Worm (Caenorhabditis elegans) whole organism, late embryonic: Measurements from ENCODE around the gene cyn-11.

ENCODE experiments used
- C38D4.7 ChIP-seq: fragments of 200-800 bp; sonication (Bioruptor generic); optimal IDR thresholded peaks from 2 replicates; lab custom pipeline; 2018; ENCODE audit warnings: mild to moderate bottlenecking, missing genetic modification characterization, moderate library complexity, missing compliant biosample characterization
- F13H6.1 ChIP-seq: sonication (generic microtip); optimal IDR thresholded peaks from 2 replicates; lab custom pipeline; 2016; ENCODE audit warnings: missing genetic modification characterization, missing compliant biosample characterization
- K02D7.2 ChIP-seq: sonication (generic microtip); optimal IDR thresholded peaks from 2 replicates; lab custom pipeline; 2017; ENCODE audit warnings: mild to moderate bottlenecking, missing genetic modification characterization, missing compliant biosample characterization
- T23F11.4 ChIP-seq: fragments of 200-800 bp; sonication (Bioruptor generic); optimal IDR thresholded peaks from 2 replicates; lab custom pipeline; 2018; ENCODE audit warnings: mild to moderate bottlenecking, missing genetic modification characterization, missing compliant biosample characterization
- Y22D7AL.16 ChIP-seq: sonication (generic microtip); optimal IDR thresholded peaks from 2 replicates; lab custom pipeline; 2016; ENCODE audit warnings: missing genetic modification characterization, missing compliant biosample characterization
- ahr-1 ChIP-seq: sonication (generic microtip); optimal IDR thresholded peaks from 2 replicates; lab custom pipeline; 2016; ENCODE audit warnings: missing genetic modification characterization, missing compliant biosample characterization
- ama-1 ChIP-seq: fragments of 150-350 bp; optimal IDR thresholded peaks from 2 replicates; lab custom pipeline; 2014
- ceh-18 ChIP-seq: sonication (generic microtip); optimal IDR thresholded peaks from 2 replicates; lab custom pipeline; 2016; ENCODE audit warnings: missing genetic modification characterization, missing compliant biosample characterization
- ceh-19 ChIP-seq: fragments of 200-800 bp; sonication (Bioruptor generic); optimal IDR thresholded peaks from 2 replicates; lab custom pipeline; 2018; ENCODE audit warnings: mild to moderate bottlenecking, missing genetic modification characterization, missing compliant biosample characterization
- ceh-2 ChIP-seq: sonication (generic microtip); optimal IDR thresholded peaks from 2 replicates; lab custom pipeline; 2016; ENCODE audit warnings: missing genotype, missing genetic modification characterization, missing compliant biosample characterization
- ceh-22 ChIP-seq: sonication (generic microtip); optimal IDR thresholded peaks from 2 replicates; lab custom pipeline; 2017; ENCODE audit warnings: missing biosample characterization, missing genetic modification characterization
- ceh-24 ChIP-seq: sonication (generic microtip); optimal IDR thresholded peaks from 2 replicates; lab custom pipeline; 2016; ENCODE audit warnings: mild to moderate bottlenecking, missing genetic modification characterization, missing compliant biosample characterization
- ceh-30 ChIP-seq: fragments of 150-350 bp; optimal IDR thresholded peaks from 2 replicates; lab custom pipeline; 2014; ENCODE audit warnings: missing biosample characterization, missing genetic modification characterization
- ceh-31 ChIP-seq: sonication (generic microtip); optimal IDR thresholded peaks from 2 replicates; lab custom pipeline; 2016; ENCODE audit warnings: missing genetic modification characterization, missing compliant biosample characterization
- ceh-45 ChIP-seq: fragments of 200-800 bp; sonication (Bioruptor generic); IDR thresholded peaks from 2 replicates; pipeline ENCODE4 v1.3.6; 2022; ENCODE audit warnings: missing genetic modification reagents, missing genetic modification characterization, missing compliant biosample characterization
- ceh-48 ChIP-seq: sonication (generic microtip); optimal IDR thresholded peaks from 2 replicates; lab custom pipeline; 2016; ENCODE audit warnings: missing genetic modification characterization, inconsistent platforms, missing compliant biosample characterization
- ceh-6 ChIP-seq: fragments of 200-800 bp; sonication (Bioruptor generic); optimal IDR thresholded peaks from 2 replicates; lab custom pipeline; 2018; ENCODE audit warnings: mild to moderate bottlenecking, missing genetic modification characterization, missing compliant biosample characterization
- che-1 ChIP-seq: sonication (generic microtip); optimal IDR thresholded peaks from 2 replicates; lab custom pipeline; 2016; ENCODE audit warnings: mild to moderate bottlenecking, missing genetic modification characterization, missing compliant biosample characterization
- dmd-4 ChIP-seq: sonication (generic microtip); optimal IDR thresholded peaks from 2 replicates; lab custom pipeline; 2016; ENCODE audit warnings: borderline replicate concordance, missing genetic modification characterization, missing compliant biosample characterization
- dve-1 ChIP-seq: sonication (generic microtip); optimal IDR thresholded peaks from 2 replicates; lab custom pipeline; 2017; ENCODE audit warnings: antibody characterized with exemption, mild to moderate bottlenecking, missing genetic modification characterization, missing compliant biosample characterization
- elt-4 ChIP-seq: sonication (generic microtip); optimal IDR thresholded peaks from 2 replicates; lab custom pipeline; 2016; ENCODE audit warnings: missing genetic modification characterization, missing compliant biosample characterization
- fax-1 ChIP-seq: sonication (generic microtip); optimal IDR thresholded peaks from 2 replicates; lab custom pipeline; 2016; ENCODE audit warnings: missing genotype, missing genetic modification characterization, missing compliant biosample characterization
- fkh-6 ChIP-seq: sonication (generic microtip); optimal IDR thresholded peaks from 2 replicates; lab custom pipeline; 2016; ENCODE audit warnings: missing genetic modification characterization, missing compliant biosample characterization
- hlh-13 ChIP-seq: fragments of 200-800 bp; sonication (Bioruptor generic); optimal IDR thresholded peaks from 2 replicates; lab custom pipeline; 2018; ENCODE audit warnings: mild to moderate bottlenecking, missing genetic modification characterization, missing compliant biosample characterization
- hlh-15 ChIP-seq: sonication (generic microtip); optimal IDR thresholded peaks from 2 replicates; lab custom pipeline; 2016; ENCODE audit warnings: missing genetic modification characterization, missing compliant biosample characterization
- hlh-30 ChIP-seq: sonication (generic microtip); optimal IDR thresholded peaks from 2 replicates; lab custom pipeline; 2017; ENCODE audit warnings: antibody characterized with exemption, missing genetic modification characterization, missing compliant biosample characterization; ENCODE audit not compliant: insufficient read depth
- hlh-6 ChIP-seq: sonication (generic microtip); optimal IDR thresholded peaks from 2 replicates; lab custom pipeline; 2016; ENCODE audit warnings: missing genotype, missing genetic modification characterization, missing compliant biosample characterization
- hlh-8 ChIP-seq: sonication (generic microtip); optimal IDR thresholded peaks from 2 replicates; lab custom pipeline; 2016; ENCODE audit warnings: missing genotype, missing genetic modification characterization, missing compliant biosample characterization
- lin-11 ChIP-seq: fragments of 200-800 bp; sonication (Bioruptor generic); optimal IDR thresholded peaks from 2 replicates; lab custom pipeline; 2018; ENCODE audit warnings: mild to moderate bottlenecking, missing genetic modification characterization, missing compliant biosample characterization
- madf-2 ChIP-seq: sonication (generic microtip); optimal IDR thresholded peaks from 2 replicates; lab custom pipeline; 2017; ENCODE audit warnings: missing genetic modification characterization, missing compliant biosample characterization
- nhr-232 ChIP-seq: sonication (generic microtip); optimal IDR thresholded peaks from 2 replicates; lab custom pipeline; 2016; ENCODE audit warnings: missing genetic modification characterization, missing compliant biosample characterization
- npax-4 ChIP-seq: sonication (generic microtip); optimal IDR thresholded peaks from 2 replicates; lab custom pipeline; 2016; ENCODE audit warnings: missing genetic modification characterization, missing compliant biosample characterization
- pat-9 ChIP-seq: fragments of 200-800 bp; sonication (Bioruptor generic); optimal IDR thresholded peaks from 2 replicates; lab custom pipeline; 2018; ENCODE audit warnings: mild to moderate bottlenecking, missing genetic modification characterization, moderate library complexity, missing compliant biosample characterization
- pax-1 ChIP-seq: fragments of 150-350 bp; optimal IDR thresholded peaks from 2 replicates; lab custom pipeline; 2014; ENCODE audit warnings: missing biosample characterization, missing genetic modification characterization
- pha-2 ChIP-seq: sonication (generic microtip); optimal IDR thresholded peaks from 2 replicates; lab custom pipeline; 2017; ENCODE audit warnings: mild to moderate bottlenecking, missing genetic modification characterization, missing compliant biosample characterization
- pha-4 ChIP-seq: fragments of 150-350 bp; optimal IDR thresholded peaks from 2 replicates; lab custom pipeline; 2018; ENCODE audit warnings: missing biosample characterization, missing genetic modification reagents, missing genetic modification characterization
- ref-2 ChIP-seq: sonication (generic microtip); optimal IDR thresholded peaks from 2 replicates; lab custom pipeline; 2016; ENCODE audit warnings: missing genetic modification characterization, missing compliant biosample characterization
- rnt-1 ChIP-seq: sonication (generic microtip); optimal IDR thresholded peaks from 2 replicates; lab custom pipeline; 2016; ENCODE audit warnings: missing genetic modification characterization, missing compliant biosample characterization
- sox-2 ChIP-seq: fragments of 200-800 bp; sonication (Bioruptor generic); IDR thresholded peaks from 2 replicates; pipeline ENCODE4 v1.3.6; 2022; ENCODE audit warnings: missing genetic modification reagents, missing genetic modification characterization, missing compliant biosample characterization
- tbx-2 ChIP-seq: sonication (generic microtip); optimal IDR thresholded peaks from 2 replicates; lab custom pipeline; 2016; ENCODE audit warnings: missing genetic modification characterization, missing compliant biosample characterization
- tbx-7 ChIP-seq: sonication (generic microtip); optimal IDR thresholded peaks from 2 replicates; lab custom pipeline; 2016; ENCODE audit warnings: missing genotype, missing genetic modification characterization, missing compliant biosample characterization
- ttx-3 ChIP-seq: sonication (generic microtip); optimal IDR thresholded peaks from 2 replicates; lab custom pipeline; 2016; ENCODE audit warnings: missing genetic modification reagents, missing genetic modification characterization, missing compliant biosample characterization
- ztf-16 ChIP-seq: sonication (generic microtip); optimal IDR thresholded peaks from 2 replicates; lab custom pipeline; 2017; ENCODE audit warnings: missing genetic modification characterization, missing compliant biosample characterization

cyn-11 gene

ce11 chrII:8764332-8764731 is 48.3 kb upstream of the cyn-11 start:
- TF ChIP-seq dve-1 (tag; lab: Kevin White, UChicago) (no peak), C38D4.7 (no peak), lin-11 (tag; lab: Kevin White, UChicago) (no peak), ceh-2 (no peak), tbx-7 (tag; lab: Kevin White, UChicago) (no peak), ceh-24 (no peak), ahr-1 (no peak), tbx-2 (no peak), hlh-8 (no peak), rnt-1 (tag; lab: Kevin White, UChicago) (no peak), pha-2 (tag; lab: Kevin White, UChicago) (no peak), hlh-30 (tag; lab: Kevin White, UChicago) (no peak), hlh-13 (no peak), ceh-18 (no peak), elt-4 (tag; lab: Kevin White, UChicago) (no peak), fkh-6 (tag; lab: Kevin White, UChicago) (no peak), ceh-19 (GFP tag; lab: Kevin White, UChicago) (no peak), ceh-45 (no peak), nhr-232 (tag; lab: Kevin White, UChicago) (no peak), hlh-15 (tag; lab: Kevin White, UChicago) (no peak)

DNA sequence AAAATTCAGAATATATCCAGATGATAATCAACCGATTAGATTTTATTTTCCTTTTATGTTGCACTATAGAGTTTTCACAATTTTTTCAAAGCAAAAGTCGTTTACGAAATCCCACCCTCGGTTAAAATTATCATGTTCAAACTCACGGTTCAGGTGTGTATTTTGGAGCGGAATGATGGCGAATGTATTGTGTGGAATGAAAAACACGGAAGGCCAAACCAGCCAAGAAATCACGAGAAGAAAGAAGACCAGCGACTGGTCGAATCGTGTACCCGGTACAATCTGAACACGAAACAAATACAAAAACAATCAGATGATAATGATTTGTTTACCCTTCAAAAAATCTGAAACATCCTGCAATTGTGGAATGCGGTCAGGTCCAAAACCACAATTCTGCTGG is 47.3 kb upstream of the cyn-11 start:
- TF ChIP-seq ztf-16 (tag; lab: Kevin White, UChicago) = no peak
- no peak for TF ChIP-seq ceh-31
- no peak for TF ChIP-seq ceh-18
- no peak for TF ChIP-seq ceh-48 (tag; lab: Kevin White, UChicago)
- TF ChIP-seq K02D7.2 (tag; lab: Kevin White, UChicago) = no peak
- TF ChIP-seq rnt-1 (tag; lab: Kevin White, UChicago) = no peak
- no peak for TF ChIP-seq ceh-22 (tag; lab: Kevin White, UChicago)
- TF ChIP-seq pha-4 (tag; lab: Kevin White, UChicago) = no peak
- TF ChIP-seq fax-1 = no peak
- TF ChIP-seq sox-2 (GFP tag; lab: Robert Waterston, UW) = no peak
- no peak for TF ChIP-seq T23F11.4 (GFP tag; lab: Kevin White, UChicago)
- TF ChIP-seq npax-4 (tag; lab: Kevin White, UChicago) = no peak
- TF ChIP-seq ama-1 (lab: Kevin White, UChicago) = no peak
- TF ChIP-seq ceh-2 = no peak
- TF ChIP-seq che-1 (tag; lab: Kevin White, UChicago) = no peak
- TF ChIP-seq hlh-13 = no peak
- no peak for TF ChIP-seq dmd-4 (tag; lab: Kevin White, UChicago)
- no peak for TF ChIP-seq madf-2 (tag; lab: Kevin White, UChicago)
- no peak for TF ChIP-seq pat-9 (tag; lab: Kevin White, UChicago)
- TF ChIP-seq ttx-3 (tag; lab: Kevin White, UChicago) = no peak

DNA sequence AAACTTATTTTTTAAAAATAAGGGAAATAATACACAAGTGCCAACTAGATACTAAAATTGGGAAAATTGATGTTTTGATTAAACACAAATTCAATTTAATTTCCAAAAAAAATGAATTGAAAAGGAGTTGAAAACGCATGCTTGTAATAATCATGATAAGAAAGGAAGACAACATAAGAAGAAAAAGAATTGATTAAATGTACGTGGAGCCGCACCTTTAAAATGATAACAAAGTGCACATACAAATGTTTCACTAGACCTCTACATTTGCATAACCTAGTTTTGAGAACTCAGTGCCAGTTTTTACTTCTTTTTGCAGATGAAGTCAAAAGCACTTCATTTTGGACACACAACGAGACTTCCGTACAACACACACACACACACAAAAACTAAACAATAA is 45.7 kb upstream of the cyn-11 start:
- TF ChIP-seq ceh-24 (no peak), hlh-6 (no peak), hlh-13 (no peak), F13H6.1 (tag; lab: Kevin White, UChicago) (no peak), ceh-30 (tag; lab: Kevin White, UChicago) (no peak)

DNA sequence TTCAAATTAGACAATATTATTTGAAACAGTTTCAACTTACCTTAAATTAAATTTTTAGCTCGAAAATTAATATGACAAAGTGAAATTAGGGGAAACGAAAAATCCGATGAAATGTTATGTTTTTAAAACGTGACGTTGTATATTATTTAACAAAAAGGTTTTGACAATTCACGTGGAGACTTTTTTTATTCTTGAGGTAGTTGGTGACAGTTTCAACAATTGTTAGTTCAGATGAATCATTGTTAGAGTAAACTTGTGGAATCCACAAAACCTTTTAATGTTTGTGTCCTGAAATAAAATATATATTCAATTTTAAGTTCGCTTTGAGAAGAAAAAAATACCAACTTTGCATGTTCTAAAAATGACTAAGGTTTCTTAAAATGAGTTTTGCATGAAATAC is 43.4 kb upstream of the cyn-11 start, which contains the start of gene fut-1:
fut-1 (minus strand) TSS at position 101 of the 400 bp plus-strand sequence.
- TF ChIP-seq pat-9 (tag; lab: Kevin White, UChicago) (no peak), pha-2 (tag; lab: Kevin White, UChicago) (no peak), ceh-6 (GFP tag; lab: Kevin White, UChicago) (no peak), T23F11.4 (GFP tag; lab: Kevin White, UChicago) (no peak), ref-2 (tag; lab: Kevin White, UChicago) (no peak), dve-1 (tag; lab: Kevin White, UChicago) (no peak), ztf-16 (tag; lab: Kevin White, UChicago) (no peak), pax-1 (tag; lab: Kevin White, UChicago) (no peak), ceh-22 (tag; lab: Kevin White, UChicago) (no peak), Y22D7AL.16 (tag; lab: Kevin White, UChicago) (no peak)
- TF ChIP-seq, all 69 proteins: peak for 0
